Worm (Caenorhabditis elegans) whole organism, late embryonic: ENCODE measurements around the gene T26A8.3.

Experiments used
- K02D7.2 ChIP-seq: sonication (generic microtip); optimal IDR thresholded peaks from 2 replicates; lab custom pipeline; 2017; ENCODE audit warnings: mild to moderate bottlenecking, missing genetic modification characterization, missing compliant biosample characterization
- K09A11.1 ChIP-seq: sonication (generic microtip); optimal IDR thresholded peaks from 2 replicates; lab custom pipeline; 2017; ENCODE audit warnings: antibody characterized with exemption, mild to moderate bottlenecking, missing genetic modification characterization, missing compliant biosample characterization; ENCODE audit not compliant: insufficient read depth
- T23F11.4 ChIP-seq: fragments of 200-800 bp; sonication (Bioruptor generic); optimal IDR thresholded peaks from 2 replicates; lab custom pipeline; 2018; ENCODE audit warnings: mild to moderate bottlenecking, missing genetic modification characterization, missing compliant biosample characterization
- ceh-48 ChIP-seq: sonication (generic microtip); optimal IDR thresholded peaks from 2 replicates; lab custom pipeline; 2016; ENCODE audit warnings: missing genetic modification characterization, inconsistent platforms, missing compliant biosample characterization
- elt-4 ChIP-seq: sonication (generic microtip); optimal IDR thresholded peaks from 2 replicates; lab custom pipeline; 2016; ENCODE audit warnings: missing genetic modification characterization, missing compliant biosample characterization
- fkh-10 ChIP-seq: fragments of 150-350 bp; optimal IDR thresholded peaks from 2 replicates; lab custom pipeline; 2014; ENCODE audit warnings: missing biosample characterization, missing genetic modification reagents, missing genetic modification characterization
- lim-6 ChIP-seq: sonication (generic microtip); optimal IDR thresholded peaks from 2 replicates; lab custom pipeline; 2016; ENCODE audit warnings: missing genetic modification characterization, missing compliant biosample characterization
- madf-2 ChIP-seq: sonication (generic microtip); optimal IDR thresholded peaks from 2 replicates; lab custom pipeline; 2017; ENCODE audit warnings: missing genetic modification characterization, missing compliant biosample characterization
- pha-4 ChIP-seq: fragments of 150-350 bp; optimal IDR thresholded peaks from 2 replicates; lab custom pipeline; 2018; ENCODE audit warnings: missing biosample characterization, missing genetic modification reagents, missing genetic modification characterization
- pqm-1 ChIP-seq: sonication (generic microtip); optimal IDR thresholded peaks from 2 replicates; lab custom pipeline; 2016; ENCODE audit warnings: missing genetic modification characterization, missing compliant biosample characterization
- pros-1 ChIP-seq: fragments of 150-350 bp; optimal IDR thresholded peaks from 2 replicates; lab custom pipeline; 2014; ENCODE audit warnings: missing biosample characterization, missing genetic modification reagents, missing genetic modification characterization
- tbx-7 ChIP-seq: sonication (generic microtip); optimal IDR thresholded peaks from 2 replicates; lab custom pipeline; 2016; ENCODE audit warnings: missing genotype, missing genetic modification characterization, missing compliant biosample characterization
- ztf-16 ChIP-seq: sonication (generic microtip); optimal IDR thresholded peaks from 2 replicates; lab custom pipeline; 2017; ENCODE audit warnings: missing genetic modification characterization, missing compliant biosample characterization

ce11 chrIV:8463716-8464115, 37.3 kb upstream of the T26A8.3 start, which contains the start of gene str-176:
- TF ChIP-seq tbx-7 (tag; lab: Kevin White, UChicago) (no peak), ceh-48 (tag; lab: Kevin White, UChicago) (no peak), pqm-1 (tag; lab: Kevin White, UChicago) (no peak), ztf-16 (tag; lab: Kevin White, UChicago) (no peak), pros-1 (tag; lab: Kevin White, UChicago) (no peak), fkh-10 (GFP tag; lab: Kevin White, UChicago) (no peak), K02D7.2 (tag; lab: Kevin White, UChicago) (no peak), T23F11.4 (GFP tag; lab: Kevin White, UChicago) (no peak), lim-6 (tag; lab: Kevin White, UChicago) (no peak), pha-4 (tag; lab: Kevin White, UChicago) (no peak), madf-2 (tag; lab: Kevin White, UChicago) (no peak), K09A11.1 (tag; lab: Kevin White, UChicago) (no peak), elt-4 (tag; lab: Kevin White, UChicago) (no peak)
